Fruit fly (Drosophila melanogaster): ENCODE results near the gene CG12091.
A peak's percentile ranks its signal among the peaks of the same experiment; 100 is the strongest.

Gene CG12091

DNA sequence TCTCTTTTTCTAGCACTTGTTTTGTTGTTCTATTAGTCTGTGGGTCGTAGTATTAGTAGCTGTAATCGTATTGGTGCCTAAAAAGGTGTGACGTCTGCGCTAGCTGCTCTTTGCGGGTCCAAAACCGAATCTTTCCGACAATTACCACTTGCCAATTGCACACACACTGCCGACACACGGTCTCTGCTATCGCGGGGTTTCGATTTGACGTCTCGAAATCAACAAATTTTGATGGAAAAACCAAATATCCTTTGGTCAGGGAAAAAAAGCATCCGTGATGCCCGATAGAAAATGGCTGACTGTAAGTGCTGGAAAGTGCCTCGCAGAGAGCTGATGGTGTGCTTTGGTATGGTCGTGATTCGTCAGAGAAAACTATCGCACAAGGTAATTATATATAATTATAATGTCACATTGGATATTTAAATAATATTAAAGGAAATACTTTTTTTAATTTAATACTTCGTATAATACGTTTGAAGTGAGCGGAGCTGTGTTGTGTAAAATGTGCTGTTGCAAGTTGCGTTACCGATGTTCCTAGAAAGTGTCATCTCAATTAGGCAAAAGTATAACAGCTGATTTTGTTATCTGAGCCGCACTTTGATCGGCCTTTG, 21.6 kb upstream of the CG12091 start, which contains the start of the genes Pex10 and CG12099 (continued):
- TF ChIP-seq tx (GFP tag; optimal IDR thresholded peaks at IDR 0.05) = peak; percentile 56
- peak; percentile 84 for TF ChIP-seq CG33557 (GFP tag; optimal IDR thresholded peaks at IDR 0.05)
- no peak for TF ChIP-seq luna (GFP tag; optimal IDR thresholded peaks at IDR 0.05)
- TF ChIP-seq NK7.1 (GFP tag; optimal IDR thresholded peaks at IDR 0.05) = no peak
- TF ChIP-seq ase (GFP tag; IDR thresholded peaks at IDR 0.05) = peak; percentile 85
- TF ChIP-seq Dad (GFP tag; optimal IDR thresholded peaks at IDR 0.05) = peak; percentile 41
- TF ChIP-seq chm (GFP tag; IDR thresholded peaks at IDR 0.05) = peak; percentile 85
- peak; percentile 79 for TF ChIP-seq CG2889 (GFP tag; IDR thresholded peaks at IDR 0.05)
- TF ChIP-seq zen2 (GFP tag; IDR thresholded peaks at IDR 0.05; ENCODE audit: partially characterized antibody) = peak; percentile 67; the same call in 1 of the 3 replicates
- TF ChIP-seq CG32767 (GFP tag; IDR thresholded peaks at IDR 0.05) = peak; percentile 84
- TF ChIP-seq tup (GFP tag; optimal IDR thresholded peaks at IDR 0.05) = peak; percentile 78
- TF ChIP-seq CG8290 (GFP tag; optimal IDR thresholded peaks at IDR 0.05) = peak; percentile 90
- peak in 1 of 2 experiments; percentile 74 for TF ChIP-seq CG8290 (tag; optimal IDR thresholded peaks at IDR 0.05)
- peak; percentile 94 for TF ChIP-seq CG6272 (GFP tag; IDR thresholded peaks at IDR 0.05)
- TF ChIP-seq Pdp1 (GFP tag; optimal IDR thresholded peaks at IDR 0.05) = peak; percentile 53 to 74
- TF ChIP-seq CG15601 (tag; optimal IDR thresholded peaks at IDR 0.05) = peak; percentile 84
- peak; percentile 87 for TF ChIP-seq Sin3A (optimal IDR thresholded peaks at IDR 0.05)
- peak; percentile 93 for TF ChIP-seq CoRest (tag; optimal IDR thresholded peaks at IDR 0.05)
- peak; percentile 84 for TF ChIP-seq CG16815 (GFP tag; optimal IDR thresholded peaks at IDR 0.05)
- TF ChIP-seq Aef1 (GFP tag; IDR thresholded peaks at IDR 0.05) = peak; percentile 91
- TF ChIP-seq CG16863 (GFP tag; optimal IDR thresholded peaks at IDR 0.05) = peak; percentile 61
- TF ChIP-seq CG11696 (GFP tag; IDR thresholded peaks at IDR 0.05) = 0 out of 2 replicates have a peak, but pooled peaks have one; percentile 37
- TF ChIP-seq MESR4 (GFP tag; optimal IDR thresholded peaks at IDR 0.05) = peak; percentile 95
- TF ChIP-seq NC2β (GFP tag; optimal IDR thresholded peaks at IDR 0.05) = peak; percentile 27
- TF ChIP-seq CG7357 (GFP tag; IDR thresholded peaks at IDR 0.05) = peak; percentile 80
- TF ChIP-seq tin (GFP tag; optimal IDR thresholded peaks at IDR 0.05) = peak; percentile 91
- TF ChIP-seq Nf-YA (GFP tag; IDR thresholded peaks at IDR 0.05) = peak; percentile 66
- TF ChIP-seq CG9609 (GFP tag; optimal IDR thresholded peaks at IDR 0.05) = peak; percentile 58
- peak; percentile 24 for TF ChIP-seq ab (GFP tag; optimal IDR thresholded peaks at IDR 0.05)
- TF ChIP-seq vfl (GFP tag; optimal IDR thresholded peaks at IDR 0.05) = peak; percentile 76
- TF ChIP-seq pb (GFP tag; optimal IDR thresholded peaks at IDR 0.05) = no peak
- no peak for TF ChIP-seq CG31365 (tag; optimal IDR thresholded peaks at IDR 0.05)
- peak; percentile 51 for TF ChIP-seq ro (GFP tag; IDR thresholded peaks at IDR 0.05)
- peak; percentile 46; the same call in 1 of the 2 replicates for TF ChIP-seq sim (GFP tag; IDR thresholded peaks at IDR 0.05)
- TF ChIP-seq CG10267 (tag; optimal IDR thresholded peaks at IDR 0.05) = peak; percentile 100
- TF ChIP-seq Optix (GFP tag; IDR thresholded peaks at IDR 0.05) = peak; percentile 92
- TF ChIP-seq row (GFP tag; IDR thresholded peaks at IDR 0.05) = peak; percentile 98
- peak; percentile 95 for TF ChIP-seq CG34422 (GFP tag; IDR thresholded peaks at IDR 0.05)
- no peak for TF ChIP-seq en (GFP tag; optimal IDR thresholded peaks at IDR 0.05)
- peak; percentile 92 for TF ChIP-seq trem (tag; optimal IDR thresholded peaks at IDR 0.05)
- peak; percentile 92 for TF ChIP-seq CG13424 (tag; optimal IDR thresholded peaks at IDR 0.05)
- peak; percentile 74 for TF ChIP-seq schlank (tag; optimal IDR thresholded peaks at IDR 0.05)
- peak; percentile 81 for TF ChIP-seq CG30020 (tag; optimal IDR thresholded peaks at IDR 0.05)
- peak; percentile 97 for TF ChIP-seq Scr (GFP tag; IDR thresholded peaks at IDR 0.05; ENCODE audit: partially characterized antibody)
- peak; percentile 92 for TF ChIP-seq dysf (GFP tag; IDR thresholded peaks at IDR 0.05)
- peak; percentile 91 for TF ChIP-seq CG11247 (GFP tag; IDR thresholded peaks at IDR 0.05)
- TF ChIP-seq Atf-2 (GFP tag; optimal IDR thresholded peaks at IDR 0.05) = no peak
- TF ChIP-seq slou (GFP tag; optimal IDR thresholded peaks at IDR 0.05) = peak; percentile 89
- TF ChIP-seq nmo (GFP tag; optimal IDR thresholded peaks at IDR 0.05) = peak; percentile 94
- TF ChIP-seq C15 (GFP tag; IDR thresholded peaks at IDR 0.05) = peak; percentile 70; the same call in 2 of the 3 replicates
- peak; percentile 97 for TF ChIP-seq CG16813 (GFP tag; IDR thresholded peaks at IDR 0.05; ENCODE audit: partially characterized antibody)
